Worm (Caenorhabditis elegans): ENCODE results near the gene F07G6.5.

ce11 chrX:1735941-1736340, 29.5 kb upstream of the F07G6.5 start, which contains the start of gene F07G6.12:
- TF ChIP-seq ama-1 (optimal IDR thresholded peaks at IDR 0.05) (no peak), xbp-1 (tag; optimal IDR thresholded peaks at IDR 0.05) (no peak), snpc-4 (tag; optimal IDR thresholded peaks at IDR 0.05) (no peak), fos-1 (tag; optimal IDR thresholded peaks at IDR 0.05) (no peak), C04F5.9 (tag; optimal IDR thresholded peaks at IDR 0.05) (no peak)
